Fruit fly (Drosophila melanogaster) whole organism: ENCODE results near the gene CG1545.

Experiments
- CG8478 ChIP-seq: fragments of >200 bp; optimal IDR thresholded peaks from 2 replicates; lab custom pipeline; 2018; ENCODE audit warnings: inconsistent platforms
- usp ChIP-seq: fragments of >200 bp; optimal IDR thresholded peaks from 2 replicates; lab custom pipeline; 2017; ENCODE audit warnings: missing biosample characterization, missing genetic modification characterization, mixed read lengths

- TF ChIP-seq usp (GFP tag; lab: Kevin White, UChicago) (no peak), CG8478 (lab: Kevin White, UChicago) (no peak)
Measured at dm6 chrX:11063070-11063469, 3.7 kb upstream of the CG1545 start, which contains the start of gene CG1537.
